Worm (Caenorhabditis elegans) whole organism, early embryonic: ENCODE results near the gene spig-10.

Source experiments
- B0310.2 ChIP-seq: sonication (generic microtip); optimal IDR thresholded peaks from 2 replicates; lab custom pipeline; 2016; ENCODE audit warnings: mild to moderate bottlenecking, missing genetic modification characterization, missing compliant biosample characterization
- F13C5.2 ChIP-seq: sonication (generic microtip); optimal IDR thresholded peaks from 2 replicates; lab custom pipeline; 2017; ENCODE audit warnings: mild to moderate bottlenecking, missing genetic modification characterization, inconsistent platforms, missing compliant biosample characterization
- aly-1 ChIP-seq: sonication (generic microtip); optimal IDR thresholded peaks from 2 replicates; lab custom pipeline; 2016; ENCODE audit warnings: missing genetic modification characterization, missing compliant biosample characterization
- ama-1 ChIP-seq: fragments of 150-350 bp; optimal IDR thresholded peaks from 2 replicates; lab custom pipeline; 2014
- ceh-13 ChIP-seq: fragments of 200-800 bp; sonication (Bioruptor generic); optimal IDR thresholded peaks from 2 replicates; lab custom pipeline; 2018; ENCODE audit warnings: mild to moderate bottlenecking, missing genetic modification characterization, missing compliant biosample characterization
- ceh-36 ChIP-seq: sonication (generic microtip); optimal IDR thresholded peaks from 2 replicates; lab custom pipeline; 2016; ENCODE audit warnings: missing genetic modification characterization, inconsistent platforms, missing compliant biosample characterization
- ets-7 ChIP-seq: sonication (generic microtip); optimal IDR thresholded peaks from 2 replicates; lab custom pipeline; 2016; ENCODE audit warnings: missing genotype, missing genetic modification characterization, missing compliant biosample characterization
- flt-1 ChIP-seq: fragments of 200-800 bp; sonication (Bioruptor generic); IDR thresholded peaks from 2 replicates; pipeline ENCODE4 v1.3.6; 2022; ENCODE audit warnings: missing genetic modification characterization, missing compliant biosample characterization
- hmbx-1 ChIP-seq: sonication (generic microtip); optimal IDR thresholded peaks from 2 replicates; lab custom pipeline; 2016; ENCODE audit warnings: mild to moderate bottlenecking, missing genetic modification characterization, missing compliant biosample characterization
- hmg-4 ChIP-seq: fragments of 200-800 bp; sonication (Bioruptor generic); optimal IDR thresholded peaks from 2 replicates; lab custom pipeline; 2018; ENCODE audit warnings: mild to moderate bottlenecking, missing genetic modification characterization, missing compliant biosample characterization
- hnd-1 ChIP-seq: sonication (generic microtip); optimal IDR thresholded peaks from 2 replicates; lab custom pipeline; 2016; ENCODE audit warnings: missing genetic modification characterization, missing compliant biosample characterization
- pes-1 ChIP-seq: fragments of 200-800 bp; sonication (Bioruptor generic); IDR thresholded peaks from 2 replicates; pipeline ENCODE4 v1.3.6; 2022; ENCODE audit warnings: missing genetic modification reagents, missing genetic modification characterization, missing compliant biosample characterization
- scrt-1 ChIP-seq: fragments of 200-800 bp; sonication (Bioruptor generic); IDR thresholded peaks from 2 replicates; pipeline ENCODE4 v1.3.6; 2022; ENCODE audit warnings: missing genetic modification characterization, missing compliant biosample characterization
- sea-1 ChIP-seq: fragments of 200-800 bp; sonication (Bioruptor generic); conservative IDR thresholded peaks from 2 replicates; pipeline ENCODE4 v1.3.6; 2022; ENCODE audit warnings: missing genetic modification characterization, missing compliant biosample characterization
- tbx-11 ChIP-seq: fragments of 200-800 bp; sonication (Bioruptor generic); IDR thresholded peaks from 2 replicates; pipeline ENCODE4 v1.3.6; 2022; ENCODE audit warnings: missing genetic modification characterization, missing compliant biosample characterization
- tbx-37 ChIP-seq: fragments of 200-800 bp; sonication (Bioruptor generic); conservative IDR thresholded peaks from 2 replicates; pipeline ENCODE4 v1.3.6; 2022; ENCODE audit warnings: missing genetic modification reagents, missing genetic modification characterization, missing compliant biosample characterization
- tra-4 ChIP-seq: sonication (generic microtip); optimal IDR thresholded peaks from 2 replicates; lab custom pipeline; 2017; ENCODE audit warnings: missing genetic modification characterization, missing compliant biosample characterization

Gene spig-10

DNA sequence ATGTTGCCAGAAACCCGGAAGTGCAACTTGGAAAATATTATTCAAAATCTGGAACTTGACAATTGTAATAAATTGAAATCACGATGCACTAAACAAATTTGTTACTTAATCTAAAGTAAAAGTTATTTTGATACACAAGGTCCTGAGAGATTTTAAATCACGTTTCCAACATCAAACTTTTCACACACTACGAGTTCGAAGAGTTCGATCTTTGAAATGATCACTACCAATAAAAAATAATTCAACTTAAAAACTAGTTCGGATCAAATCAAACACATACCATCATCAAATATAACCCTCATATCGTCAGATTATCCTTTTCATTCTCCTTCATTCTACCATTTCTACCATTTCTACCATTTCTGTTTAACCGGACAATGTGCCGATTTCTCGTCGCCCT, at the start of gene spig-10:
spig-10 (plus strand) TSS at position 301 of the 400 bp plus-strand sequence.
- no peak for TF ChIP-seq F13C5.2 (tag; lab: Kevin White, UChicago)
- no peak for TF ChIP-seq sea-1
- no peak for TF ChIP-seq tbx-37
- TF ChIP-seq ama-1 (lab: Kevin White, UChicago): no peak
- TF ChIP-seq flt-1 (GFP tag; lab: Robert Waterston, UW): no peak
- no peak for TF ChIP-seq hmg-4 (GFP tag; lab: Kevin White, UChicago)
- no peak for TF ChIP-seq hmbx-1 (tag; lab: Kevin White, UChicago)
- TF ChIP-seq hnd-1 (tag; lab: Kevin White, UChicago): no peak
- no peak for TF ChIP-seq tbx-11 (GFP tag; lab: Robert Waterston, UW)
- TF ChIP-seq B0310.2: no peak
- no peak for TF ChIP-seq ceh-13 (GFP tag; lab: Kevin White, UChicago)
- no peak for TF ChIP-seq pes-1 (GFP tag; lab: Robert Waterston, UW)
- TF ChIP-seq ceh-36 (tag; lab: Kevin White, UChicago): no peak
- TF ChIP-seq tra-4: no peak
- TF ChIP-seq scrt-1 (GFP tag; lab: Robert Waterston, UW): no peak
- no peak for TF ChIP-seq aly-1 (tag; lab: Kevin White, UChicago)
- no peak for TF ChIP-seq ets-7 (tag; lab: Kevin White, UChicago)

- TF ChIP-seq ama-1 (lab: Kevin White, UChicago): no peak
- no peak for TF ChIP-seq tbx-11 (GFP tag; lab: Robert Waterston, UW)
These were observed 36.0 kb upstream of the spig-10 start, which contains the start of gene ptr-15 for ce11 chrV:6969950-6970532. TSS of gene ptr-15 (minus strand) at chrV:6970000.

DNA sequence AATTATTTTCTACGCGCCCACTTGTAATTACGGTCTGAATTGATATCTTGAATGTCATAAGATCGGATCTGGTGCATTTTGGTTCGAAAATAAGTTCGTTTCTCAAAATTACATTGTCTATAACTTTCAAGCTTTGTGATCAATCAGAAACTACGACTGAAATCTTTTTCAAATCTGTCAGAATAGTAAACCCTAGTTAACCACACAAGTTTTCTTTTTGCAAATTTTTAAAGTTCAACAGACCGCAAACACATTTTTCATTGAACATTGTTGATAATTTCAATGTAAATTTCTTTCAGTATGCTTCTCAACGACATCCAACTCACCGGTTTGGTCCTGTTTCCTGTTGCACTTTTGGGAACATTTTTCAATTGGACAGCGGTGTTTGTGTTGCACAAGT, 34.5 kb upstream of the spig-10 start, which contains the start of gene srx-59:
srx-59 (plus strand) TSS at position 301 of the 400 bp plus-strand sequence.
- TF ChIP-seq tra-4: no peak
- no peak for TF ChIP-seq hmg-4 (GFP tag; lab: Kevin White, UChicago)
- TF ChIP-seq ceh-36 (tag; lab: Kevin White, UChicago): no peak
- no peak for TF ChIP-seq aly-1 (tag; lab: Kevin White, UChicago)
- no peak for TF ChIP-seq flt-1 (GFP tag; lab: Robert Waterston, UW)
- no peak for TF ChIP-seq hmbx-1 (tag; lab: Kevin White, UChicago)
- no peak for TF ChIP-seq ceh-13 (GFP tag; lab: Kevin White, UChicago)
- TF ChIP-seq F13C5.2 (tag; lab: Kevin White, UChicago): no peak
- no peak for TF ChIP-seq B0310.2
- TF ChIP-seq hnd-1 (tag; lab: Kevin White, UChicago): no peak
- no peak for TF ChIP-seq pes-1 (GFP tag; lab: Robert Waterston, UW)
- no peak for TF ChIP-seq ama-1 (lab: Kevin White, UChicago)
- no peak for TF ChIP-seq sea-1
- no peak for TF ChIP-seq scrt-1 (GFP tag; lab: Robert Waterston, UW)
- TF ChIP-seq tbx-11 (GFP tag; lab: Robert Waterston, UW): no peak
- TF ChIP-seq tbx-37: no peak
- no peak for TF ChIP-seq ets-7 (tag; lab: Kevin White, UChicago)

DNA sequence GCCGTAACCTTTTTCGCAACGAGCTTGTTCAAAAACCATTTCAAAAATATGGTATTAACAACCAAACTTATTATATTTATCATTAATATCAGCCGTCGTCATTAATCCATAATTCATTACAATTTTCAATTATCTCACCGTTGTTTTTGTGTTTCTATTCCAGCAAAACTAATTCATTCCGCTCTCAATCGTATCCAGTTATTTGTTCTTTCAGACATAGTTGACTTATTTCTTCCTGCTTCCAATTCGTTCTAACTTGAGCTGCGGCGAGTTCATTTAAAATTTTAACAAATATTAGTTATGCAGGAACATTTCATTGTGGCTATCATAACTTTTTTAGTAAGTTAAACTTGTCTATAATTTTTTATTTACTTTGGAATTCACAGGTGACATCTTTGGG, 30.0 kb upstream of the spig-10 start, which contains the start of gene srx-16:
srx-16 (plus strand) TSS at position 301 of the 400 bp plus-strand sequence.
- TF ChIP-seq ets-7 (tag; lab: Kevin White, UChicago): no peak
- no peak for TF ChIP-seq tra-4
- TF ChIP-seq tbx-11 (GFP tag; lab: Robert Waterston, UW): no peak
- no peak for TF ChIP-seq aly-1 (tag; lab: Kevin White, UChicago)
- no peak for TF ChIP-seq pes-1 (GFP tag; lab: Robert Waterston, UW)
- no peak for TF ChIP-seq flt-1 (GFP tag; lab: Robert Waterston, UW)
- TF ChIP-seq ama-1 (lab: Kevin White, UChicago): no peak
- TF ChIP-seq hmbx-1 (tag; lab: Kevin White, UChicago): no peak
- TF ChIP-seq tbx-37: no peak
- TF ChIP-seq scrt-1 (GFP tag; lab: Robert Waterston, UW): no peak
- no peak for TF ChIP-seq ceh-36 (tag; lab: Kevin White, UChicago)
- no peak for TF ChIP-seq ceh-13 (GFP tag; lab: Kevin White, UChicago)

- TF ChIP-seq tbx-11 (GFP tag; lab: Robert Waterston, UW) (no peak), pes-1 (GFP tag; lab: Robert Waterston, UW) (no peak), aly-1 (tag; lab: Kevin White, UChicago) (no peak), hnd-1 (tag; lab: Kevin White, UChicago) (no peak), tra-4 (no peak), ets-7 (tag; lab: Kevin White, UChicago) (no peak), hmbx-1 (tag; lab: Kevin White, UChicago) (no peak), scrt-1 (GFP tag; lab: Robert Waterston, UW) (no peak)
These were observed 27.0 kb upstream of the spig-10 start, which contains the start of gene sre-12 for ce11 chrV:6979019-6979418. TSS of gene sre-12 (minus strand) at chrV:6979119.

DNA sequence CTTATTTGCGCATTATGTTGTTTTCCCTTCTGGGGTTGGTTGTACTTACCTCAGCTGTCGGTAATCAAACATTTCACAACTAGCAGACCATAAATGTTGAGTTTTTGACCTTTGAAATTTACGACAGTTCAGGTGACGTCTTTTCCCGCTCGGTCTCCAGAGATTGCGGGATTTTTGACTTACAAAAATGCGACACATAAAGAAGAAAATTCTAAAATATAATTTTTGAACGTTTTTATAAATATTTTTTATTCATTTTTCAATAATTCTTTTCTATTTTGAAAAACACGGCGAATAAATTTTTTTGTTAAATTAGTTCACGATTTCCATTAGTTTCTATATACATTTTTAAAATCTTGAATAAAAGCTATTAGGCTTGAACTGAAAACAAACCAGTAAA, 23.3 kb upstream of the spig-10 start, which contains the start of gene nhr-161:
nhr-161 (minus strand) TSS at position 101 of the 400 bp plus-strand sequence.
- TF ChIP-seq tbx-11 (GFP tag; lab: Robert Waterston, UW): no peak
- TF ChIP-seq hnd-1 (tag; lab: Kevin White, UChicago): no peak
- no peak for TF ChIP-seq hmbx-1 (tag; lab: Kevin White, UChicago)
- TF ChIP-seq ama-1 (lab: Kevin White, UChicago): no peak
- TF ChIP-seq pes-1 (GFP tag; lab: Robert Waterston, UW): no peak
- TF ChIP-seq ceh-13 (GFP tag; lab: Kevin White, UChicago): no peak
- TF ChIP-seq scrt-1 (GFP tag; lab: Robert Waterston, UW): no peak
- no peak for TF ChIP-seq flt-1 (GFP tag; lab: Robert Waterston, UW)
- no peak for TF ChIP-seq B0310.2
- no peak for TF ChIP-seq sea-1
- TF ChIP-seq aly-1 (tag; lab: Kevin White, UChicago): no peak
- no peak for TF ChIP-seq tbx-37
- TF ChIP-seq hmg-4 (GFP tag; lab: Kevin White, UChicago): no peak
- no peak for TF ChIP-seq ets-7 (tag; lab: Kevin White, UChicago)

ce11 chrV:6985943-6986342, 20.1 kb upstream of the spig-10 start, which contains the start of gene nhr-163:
TSS of gene nhr-163 (minus strand) at chrV:6986043.
- no peak for TF ChIP-seq ceh-13 (GFP tag; lab: Kevin White, UChicago)
- TF ChIP-seq aly-1 (tag; lab: Kevin White, UChicago): no peak
- TF ChIP-seq pes-1 (GFP tag; lab: Robert Waterston, UW): no peak
- TF ChIP-seq tbx-37: no peak
- no peak for TF ChIP-seq hnd-1 (tag; lab: Kevin White, UChicago)
- TF ChIP-seq sea-1: no peak
- TF ChIP-seq F13C5.2 (tag; lab: Kevin White, UChicago): no peak
- TF ChIP-seq ets-7 (tag; lab: Kevin White, UChicago): no peak
- no peak for TF ChIP-seq flt-1 (GFP tag; lab: Robert Waterston, UW)
